Fruit fly (Drosophila melanogaster) whole organism, wandering third instar larva: Measurements from ENCODE around the gene CG14327.

Experiments
- Abd-B ChIP-seq: fragments of >200 bp; optimal IDR thresholded peaks from 2 replicates; lab custom pipeline; 2017; ENCODE audit warnings: missing biosample characterization, missing genetic modification characterization
- CG32264 ChIP-seq: fragments of 200-800 bp; sonication (Bioruptor generic); optimal IDR thresholded peaks from 2 replicates; lab custom pipeline; 2016; ENCODE audit warnings: missing biosample characterization, missing genetic modification characterization
- CrebA ChIP-seq: fragments of 200-800 bp; sonication (Bioruptor generic); optimal IDR thresholded peaks from 2 replicates; lab custom pipeline; 2016; ENCODE audit warnings: missing biosample characterization, mild to moderate bottlenecking, missing genetic modification characterization, borderline replicate concordance
- Dfd ChIP-seq: fragments of >200 bp; optimal IDR thresholded peaks from 2 replicates; lab custom pipeline; 2017; ENCODE audit warnings: missing biosample characterization, missing genetic modification characterization
- Hr78 ChIP-seq: fragments of >200 bp; optimal IDR thresholded peaks from 2 replicates; lab custom pipeline; 2017; ENCODE audit warnings: missing biosample characterization, missing genetic modification characterization
- Mio ChIP-seq: sonication (Bioruptor generic); optimal IDR thresholded peaks from 2 replicates; lab custom pipeline; 2016; ENCODE audit warnings: missing biosample characterization, missing genetic modification characterization
- Rel ChIP-seq, 2 experiments: fragments of 200-800 bp; sonication (Bioruptor generic) in 1 of 2; optimal IDR thresholded peaks; 2 replicates in 1 of 2; 3 replicates in 1 of 2; lab custom pipeline; 2016 to 2019; ENCODE audit warnings: mild to moderate bottlenecking in 2 of 2, missing biosample characterization in 2 of 2, missing genetic modification characterization in 2 of 2, moderate library complexity in 1 of 2
- brk ChIP-seq: fragments of 200-800 bp; sonication (Bioruptor generic); optimal IDR thresholded peaks from 2 replicates; lab custom pipeline; 2016; ENCODE audit warnings: missing biosample characterization, mild to moderate bottlenecking, missing genetic modification characterization
- h ChIP-seq: fragments of 200-800 bp; sonication (Bioruptor generic); optimal IDR thresholded peaks from 3 replicates; lab custom pipeline; 2016; ENCODE audit warnings: missing biosample characterization, mild to moderate bottlenecking, missing genetic modification characterization
- lola ChIP-seq: fragments of >200 bp; optimal IDR thresholded peaks from 2 replicates; lab custom pipeline; 2017; ENCODE audit warnings: missing biosample characterization, missing genetic modification characterization
- sage ChIP-seq: fragments of 200-800 bp; sonication (Bioruptor generic); optimal IDR thresholded peaks from 2 replicates; lab custom pipeline; 2016; ENCODE audit warnings: missing biosample characterization, mild to moderate bottlenecking, missing genetic modification characterization
- tai ChIP-seq: sonication (Bioruptor generic); optimal IDR thresholded peaks from 2 replicates; lab custom pipeline; 2016; ENCODE audit warnings: missing biosample characterization, missing genetic modification characterization

dm6 chr3R:17605872-17606271 is 7.6 kb upstream of the CG14327 start, which contains the start of gene sll:
- TF ChIP-seq CG32264 (GFP tag; lab: Kevin White, UChicago) (no peak), sage (GFP tag; lab: Kevin White, UChicago) (no peak), Dfd (GFP tag; lab: Kevin White, UChicago) (no peak), CrebA (GFP tag; lab: Kevin White, UChicago) (no peak), Rel (GFP tag; optimal IDR thresholded peaks at IDR 0.05; lab: Kevin White, UChicago) (no peak), Rel (tag; optimal IDR thresholded peaks at IDR 0.05; lab: Kevin White, UChicago) (no peak), Hr78 (GFP tag; lab: Kevin White, UChicago) (no peak), lola (GFP tag; lab: Kevin White, UChicago) (no peak), brk (GFP tag; lab: Kevin White, UChicago) (no peak), Mio (GFP tag; lab: Kevin White, UChicago) (no peak), tai (GFP tag; lab: Kevin White, UChicago) (no peak), Abd-B (no peak), h (GFP tag; lab: Kevin White, UChicago) (no peak)
